Fruit fly (Drosophila melanogaster) whole organism, embryonic: ENCODE data around the gene CG8673.

Experiments
- Atf3 ChIP-seq: fragments of 200-800 bp; sonication (Bioruptor generic); optimal IDR thresholded peaks from 3 replicates; lab custom pipeline; 2016; ENCODE audit warnings: missing biosample characterization, missing genetic modification characterization
- B-H1 ChIP-seq: fragments of 200-800 bp; sonication (Bioruptor generic); IDR thresholded peaks from 3 replicates; pipeline ENCODE4 v1.3.6; 2022; ENCODE audit warnings: missing biosample characterization, missing genetic modification characterization
- B-H2 ChIP-seq: fragments of 200-800 bp; sonication (Bioruptor generic); optimal IDR thresholded peaks from 2 replicates; lab custom pipeline; 2018; ENCODE audit warnings: missing biosample characterization, mild to moderate bottlenecking, missing genetic modification characterization
- CG10462 ChIP-seq: fragments of 200-800 bp; sonication (Bioruptor generic); optimal IDR thresholded peaks from 2 replicates; lab custom pipeline; 2016; ENCODE audit warnings: missing biosample characterization, missing genetic modification characterization
- CG10565 ChIP-seq: fragments of 200-800 bp; sonication (Bioruptor generic); optimal IDR thresholded peaks from 3 replicates; lab custom pipeline; 2016; ENCODE audit warnings: missing biosample characterization, mild to moderate bottlenecking, missing genetic modification characterization
- CG10654 ChIP-seq: fragments of 200-800 bp; sonication (Bioruptor generic); optimal IDR thresholded peaks from 2 replicates; lab custom pipeline; 2016; ENCODE audit warnings: missing biosample characterization, missing genetic modification characterization
- CG11504 ChIP-seq: fragments of 200-800 bp; sonication (Bioruptor generic); optimal IDR thresholded peaks from 3 replicates; lab custom pipeline; 2019; ENCODE audit warnings: missing biosample characterization, mild to moderate bottlenecking, missing genetic modification characterization, moderate library complexity
- CG11560 ChIP-seq: fragments of 200-800 bp; sonication (Bioruptor generic); IDR thresholded peaks from 3 replicates; pipeline ENCODE4 v1.3.6; 2022; ENCODE audit warnings: missing biosample characterization, missing genetic modification characterization
- CG11696 ChIP-seq: fragments of 200-800 bp; sonication (Bioruptor generic); IDR thresholded peaks from 2 replicates; pipeline ENCODE4 v1.3.6; 2022; ENCODE audit warnings: missing biosample characterization, missing genetic modification characterization
- CG11723 ChIP-seq: fragments of 200-800 bp; sonication (Bioruptor generic); optimal IDR thresholded peaks from 2 replicates; lab custom pipeline; 2017; ENCODE audit warnings: missing biosample characterization, mild to moderate bottlenecking, missing genetic modification characterization
- CG12219 ChIP-seq: fragments of 200-800 bp; sonication (Bioruptor generic); optimal IDR thresholded peaks from 3 replicates; lab custom pipeline; 2018; ENCODE audit warnings: missing biosample characterization, mild to moderate bottlenecking, missing genetic modification characterization
- CG1233 ChIP-seq: fragments of 200-800 bp; sonication (Bioruptor generic); optimal IDR thresholded peaks from 4 replicates; lab custom pipeline; 2018; ENCODE audit warnings: missing biosample characterization, mild to moderate bottlenecking, missing genetic modification characterization
- CG15269 ChIP-seq: fragments of 200-800 bp; sonication (Bioruptor generic); optimal IDR thresholded peaks from 2 replicates; lab custom pipeline; 2018; ENCODE audit warnings: missing biosample characterization, mild to moderate bottlenecking, missing genetic modification characterization, moderate library complexity
- CG1647 ChIP-seq: fragments of 200-800 bp; sonication (Bioruptor generic); optimal IDR thresholded peaks from 3 replicates; lab custom pipeline; 2016; ENCODE audit warnings: missing biosample characterization, missing genetic modification characterization
- CG17385 ChIP-seq: fragments of 200-800 bp; sonication (Bioruptor generic); optimal IDR thresholded peaks from 3 replicates; lab custom pipeline; 2018; ENCODE audit warnings: missing biosample characterization, mild to moderate bottlenecking, missing genetic modification characterization
- CG17829 ChIP-seq: fragments of 200-800 bp; optimal IDR thresholded peaks from 2 replicates; lab custom pipeline; 2019; ENCODE audit warnings: missing biosample characterization, mild to moderate bottlenecking, missing genetic modification characterization, moderate library complexity
- CG2712 ChIP-seq: fragments of 200-800 bp; optimal IDR thresholded peaks from 3 replicates; lab custom pipeline; 2019; ENCODE audit warnings: missing biosample characterization, mild to moderate bottlenecking, missing genetic modification characterization, moderate library complexity
- CG30020 ChIP-seq: fragments of 200-800 bp; optimal IDR thresholded peaks from 2 replicates; lab custom pipeline; 2019; ENCODE audit warnings: missing biosample characterization, mild to moderate bottlenecking, missing genetic modification characterization, moderate library complexity
- CG31388 ChIP-seq: fragments of 200-800 bp; sonication (Bioruptor generic); optimal IDR thresholded peaks from 2 replicates; lab custom pipeline; 2016; ENCODE audit warnings: missing biosample characterization, missing genetic modification characterization
- CG3163 ChIP-seq: fragments of 200-800 bp; sonication (Bioruptor generic); optimal IDR thresholded peaks from 3 replicates; lab custom pipeline; 2016; ENCODE audit warnings: missing biosample characterization, missing genetic modification characterization
- CG32532 ChIP-seq: fragments of 200-800 bp; sonication (Bioruptor generic); IDR thresholded peaks from 2 replicates; pipeline ENCODE4 v1.3.6; 2022; ENCODE audit warnings: missing biosample characterization, missing genetic modification characterization
- CG3281 ChIP-seq: fragments of 200-800 bp; sonication (Bioruptor generic); optimal IDR thresholded peaks from 3 replicates; lab custom pipeline; 2017; ENCODE audit warnings: missing biosample characterization, mild to moderate bottlenecking, missing genetic modification characterization
- CG34422 ChIP-seq: fragments of 200-800 bp; sonication (Bioruptor generic); IDR thresholded peaks from 3 replicates; pipeline ENCODE4 v1.3.6; 2022; ENCODE audit warnings: missing biosample characterization, missing genetic modification characterization
- CG4617 ChIP-seq: fragments of 200-800 bp; sonication (Bioruptor generic); optimal IDR thresholded peaks from 3 replicates; lab custom pipeline; 2016; ENCODE audit warnings: missing biosample characterization, missing genetic modification characterization, borderline replicate concordance
- CG4820 ChIP-seq: fragments of 200-800 bp; sonication (Bioruptor generic); optimal IDR thresholded peaks from 3 replicates; lab custom pipeline; 2016; ENCODE audit warnings: missing biosample characterization, missing genetic modification characterization
- CG6791 ChIP-seq: fragments of 200-800 bp; sonication (Bioruptor generic); IDR thresholded peaks from 3 replicates; pipeline ENCODE4 v1.3.6; 2022; ENCODE audit warnings: missing biosample characterization, missing genetic modification characterization; ENCODE audit not compliant: partially characterized antibody
- CG7556 ChIP-seq: fragments of 200-800 bp; sonication (Bioruptor generic); optimal IDR thresholded peaks from 2 replicates; lab custom pipeline; 2017; ENCODE audit warnings: missing biosample characterization, mild to moderate bottlenecking, missing genetic modification characterization
- CG7745 ChIP-seq: fragments of 200-800 bp; sonication (Bioruptor generic); optimal IDR thresholded peaks from 2 replicates; lab custom pipeline; 2018; ENCODE audit warnings: missing biosample characterization, mild to moderate bottlenecking, missing genetic modification characterization, moderate library complexity
- CG8089 ChIP-seq: fragments of 200-800 bp; sonication (Bioruptor generic); optimal IDR thresholded peaks from 3 replicates; lab custom pipeline; 2016; ENCODE audit warnings: missing biosample characterization, missing genetic modification characterization
- CG8388 ChIP-seq: fragments of 200-800 bp; sonication (Bioruptor generic); optimal IDR thresholded peaks from 2 replicates; lab custom pipeline; 2019; ENCODE audit warnings: missing biosample characterization, mild to moderate bottlenecking, missing genetic modification characterization, moderate library complexity
- CG9727 ChIP-seq: fragments of 200-800 bp; sonication (Bioruptor generic); optimal IDR thresholded peaks from 3 replicates; lab custom pipeline; 2017; ENCODE audit warnings: missing biosample characterization, mild to moderate bottlenecking, missing genetic modification characterization
- Dfd ChIP-seq, 2 experiments: fragments of >200 bp; optimal IDR thresholded peaks; 2 replicates each; lab custom pipeline; 2017; ENCODE audit warnings: missing biosample characterization in 2 of 2, missing genetic modification characterization in 2 of 2
- Dip3 ChIP-seq: fragments of 200-800 bp; sonication (Bioruptor generic); optimal IDR thresholded peaks from 3 replicates; lab custom pipeline; 2016; ENCODE audit warnings: missing biosample characterization, missing genetic modification characterization
- Eip74EF ChIP-seq, 2 experiments: fragments of 200-800 bp in 1 of 2; fragments of >200 bp in 1 of 2; sonication (Bioruptor generic) in 1 of 2; optimal IDR thresholded peaks; 2 replicates each; lab custom pipeline; 2017 to 2019; ENCODE audit warnings: missing biosample characterization in 2 of 2, missing genetic modification characterization in 2 of 2, mild to moderate bottlenecking in 1 of 2, moderate library complexity in 1 of 2
- Gsc ChIP-seq: fragments of 200-800 bp; sonication (Bioruptor generic); IDR thresholded peaks from 2 replicates; pipeline ENCODE4 v1.3.6; 2022; ENCODE audit warnings: missing biosample characterization, missing genetic modification characterization
- Hey ChIP-seq: fragments of 200-800 bp; sonication (Bioruptor generic); optimal IDR thresholded peaks from 3 replicates; lab custom pipeline; 2018; ENCODE audit warnings: missing biosample characterization, mild to moderate bottlenecking, missing genetic modification characterization
- Neu2 ChIP-seq: fragments of 200-800 bp; sonication (Bioruptor generic); optimal IDR thresholded peaks from 3 replicates; lab custom pipeline; 2016; ENCODE audit warnings: missing biosample characterization, missing genetic modification characterization, borderline replicate concordance
- PHDP ChIP-seq: fragments of 200-800 bp; sonication (Bioruptor generic); optimal IDR thresholded peaks from 3 replicates; lab custom pipeline; 2018; ENCODE audit warnings: missing biosample characterization, mild to moderate bottlenecking, missing genetic modification characterization, moderate library complexity
- Pdp1 ChIP-seq, 2 experiments: fragments of 200-800 bp; sonication (Bioruptor generic); optimal IDR thresholded peaks; 3 replicates each; lab custom pipeline; 2016; ENCODE audit warnings: missing biosample characterization in 2 of 2, missing genetic modification characterization in 2 of 2, mild to moderate bottlenecking in 1 of 2, moderate library complexity in 1 of 2
- Poxn ChIP-seq: fragments of 200-800 bp; sonication (Bioruptor generic); IDR thresholded peaks from 2 replicates; pipeline ENCODE4 v1.3.6; 2022; ENCODE audit warnings: missing biosample characterization, missing genetic modification characterization
- Vsx1 ChIP-seq: fragments of 200-800 bp; sonication (Bioruptor generic); optimal IDR thresholded peaks from 2 replicates; lab custom pipeline; 2017; ENCODE audit warnings: missing biosample characterization, mild to moderate bottlenecking, missing genetic modification characterization, missing genetic modification reagents
- danr ChIP-seq: fragments of 200-800 bp; sonication (Bioruptor generic); IDR thresholded peaks from 2 replicates; pipeline ENCODE4 v1.3.6; 2022; ENCODE audit warnings: missing biosample characterization, missing genetic modification characterization
- dati ChIP-seq: fragments of 200-800 bp; sonication (Bioruptor generic); IDR thresholded peaks from 2 replicates; pipeline ENCODE4 v1.3.6; 2022; ENCODE audit warnings: missing biosample characterization, missing genetic modification characterization
- fd64A ChIP-seq: fragments of 200-800 bp; sonication (Bioruptor generic); optimal IDR thresholded peaks from 3 replicates; lab custom pipeline; 2018; ENCODE audit warnings: missing biosample characterization, mild to moderate bottlenecking, missing genetic modification characterization
- gsb-n ChIP-seq: fragments of 200-800 bp; sonication (Bioruptor generic); optimal IDR thresholded peaks from 3 replicates; lab custom pipeline; 2018; ENCODE audit warnings: missing biosample characterization, mild to moderate bottlenecking, missing genetic modification characterization
- inv ChIP-seq: fragments of 200-800 bp; sonication (Bioruptor generic); IDR thresholded peaks from 2 replicates; pipeline ENCODE4 v1.3.6; 2022; ENCODE audit warnings: missing biosample characterization, missing genetic modification characterization; ENCODE audit not compliant: partially characterized antibody
- kah ChIP-seq: fragments of 200-800 bp; sonication (Bioruptor generic); optimal IDR thresholded peaks from 2 replicates; lab custom pipeline; 2018; ENCODE audit warnings: missing biosample characterization, mild to moderate bottlenecking, missing genetic modification characterization
- ro ChIP-seq: fragments of 200-800 bp; sonication (Bioruptor generic); IDR thresholded peaks from 2 replicates; pipeline ENCODE4 v1.3.6; 2022; ENCODE audit warnings: missing biosample characterization, missing genetic modification characterization
- sc ChIP-seq, 3 experiments: fragments of >200 bp in 2 of 3; fragments of 200-800 bp in 1 of 3; sonication (Bioruptor generic) in 1 of 3; optimal IDR thresholded peaks; 2 replicates in 2 of 3; 3 replicates in 1 of 3; lab custom pipeline; 2017; ENCODE audit warnings: mild to moderate bottlenecking in 1 of 3, missing biosample characterization in 1 of 3, missing genetic modification characterization in 1 of 3, missing genetic modification reagents in 1 of 3
- sima ChIP-seq: fragments of 200-800 bp; sonication (Bioruptor generic); optimal IDR thresholded peaks from 2 replicates; lab custom pipeline; 2016; ENCODE audit warnings: missing biosample characterization, missing genetic modification characterization

Gene CG8673

dm6 chr2L:8097461-8097860, 26.7 kb upstream of the CG8673 start (continued):
- TF ChIP-seq Atf3 (GFP tag; lab: Kevin White, UChicago), result no peak
- TF ChIP-seq CG7745, result no peak
- peak; percentile 68 for TF ChIP-seq Vsx1 (GFP tag; lab: Kevin White, UChicago)
- no peak for TF ChIP-seq B-H1 (GFP tag; lab: Robert Waterston, UW)
- no peak for TF ChIP-seq sc (optimal IDR thresholded peaks at IDR 0.05; lab: Kevin White, UChicago)
- TF ChIP-seq sc (GFP tag; optimal IDR thresholded peaks at IDR 0.05; lab: Kevin White, UChicago), result no peak
- no peak for TF ChIP-seq CG1647 (GFP tag; lab: Kevin White, UChicago)
- TF ChIP-seq Pdp1 (GFP tag; optimal IDR thresholded peaks at IDR 0.05; lab: Kevin White, UChicago), result no peak
- TF ChIP-seq Dfd (GFP tag; optimal IDR thresholded peaks at IDR 0.05; lab: Kevin White, UChicago), result no peak
- peak; percentile 54 for TF ChIP-seq gsb-n (tag; lab: Kevin White, UChicago)
- no peak for TF ChIP-seq dati
- peak; percentile 13 for TF ChIP-seq CG17385 (GFP tag; lab: Kevin White, UChicago)
- TF ChIP-seq PHDP, result peak; percentile 73
- peak; percentile 71 for TF ChIP-seq fd64A (GFP tag; lab: Kevin White, UChicago)
- TF ChIP-seq Dip3 (GFP tag; lab: Kevin White, UChicago), result no peak
- TF ChIP-seq CG17829 (tag; lab: Kevin White, UChicago), result no peak
- TF ChIP-seq CG9727, result peak; percentile 63
- no peak for TF ChIP-seq CG10462 (GFP tag; lab: Kevin White, UChicago)
- TF ChIP-seq sima, result no peak
- no peak for TF ChIP-seq Gsc (GFP tag; lab: Robert Waterston, UW)
- TF ChIP-seq ro (GFP tag; lab: Robert Waterston, UW), result no peak
- TF ChIP-seq CG6791 (GFP tag; lab: Robert Waterston, UW), result no peak
- no peak for TF ChIP-seq CG4617 (GFP tag; lab: Kevin White, UChicago)
- TF ChIP-seq Neu2 (GFP tag; lab: Kevin White, UChicago), result no peak
- TF ChIP-seq CG34422 (GFP tag; lab: Robert Waterston, UW), result 0 out of 3 replicates have a peak, but pooled peaks have one; percentile 36
- no peak for TF ChIP-seq Poxn (GFP tag; lab: Robert Waterston, UW)
- TF ChIP-seq CG10654 (GFP tag; lab: Kevin White, UChicago), result no peak
- peak; percentile 3 for TF ChIP-seq CG8388 (GFP tag; lab: Kevin White, UChicago)
- TF ChIP-seq CG3163 (GFP tag; lab: Kevin White, UChicago), result no peak
- TF ChIP-seq CG30020 (tag; lab: Kevin White, UChicago), result no peak
- TF ChIP-seq CG4820 (GFP tag; lab: Kevin White, UChicago), result no peak
- no peak for TF ChIP-seq CG10565 (GFP tag; lab: Kevin White, UChicago)
- TF ChIP-seq CG11504, result peak; percentile 37
- TF ChIP-seq kah (GFP tag; lab: Kevin White, UChicago), result peak; percentile 40
- TF ChIP-seq CG11560 (tag; lab: Robert Waterston, UW), result no peak
- TF ChIP-seq CG31388, result no peak
- TF ChIP-seq CG2712 (tag; lab: Kevin White, UChicago), result peak; percentile 46
- peak; percentile 52 for TF ChIP-seq CG11723
- TF ChIP-seq B-H2 (GFP tag; lab: Kevin White, UChicago), result peak; percentile 51
- peak; percentile 35 for TF ChIP-seq CG15269 (tag; lab: Kevin White, UChicago)
- 0 out of 2 replicates have a peak, but pooled peaks have one; percentile 1 for TF ChIP-seq inv (GFP tag; lab: Robert Waterston, UW)
- peak; percentile 76 for TF ChIP-seq CG1233
- TF ChIP-seq CG7556 (GFP tag; lab: Kevin White, UChicago), result peak; percentile 42
- TF ChIP-seq CG32532 (GFP tag; lab: Robert Waterston, UW), result no peak
- no peak for TF ChIP-seq CG11696 (GFP tag; lab: Robert Waterston, UW)
- TF ChIP-seq CG8089, result no peak
- peak in 1 of 2 experiments; percentile 76 for TF ChIP-seq Eip74EF (GFP tag; optimal IDR thresholded peaks at IDR 0.05; lab: Kevin White, UChicago)
- peak; percentile 26 for TF ChIP-seq CG12219 (GFP tag; lab: Kevin White, UChicago)
- TF ChIP-seq Hey, result peak; percentile 53
- peak; percentile 73 for TF ChIP-seq CG3281 (GFP tag; lab: Kevin White, UChicago)
- no peak for TF ChIP-seq danr (GFP tag; lab: Robert Waterston, UW)
